Fruit fly (Drosophila melanogaster): ENCODE data around the gene CG17129.

Gene CG17129

dm6 chr3L:638031-638414 is 42.1 kb downstream of the CG17129 start:
- TF ChIP-seq EcR (GFP tag; optimal IDR thresholded peaks at IDR 0.05) (no peak), CG8159 (tag; optimal IDR thresholded peaks at IDR 0.05) (no peak), Pif1B (GFP tag; optimal IDR thresholded peaks at IDR 0.05) (no peak)

DNA sequence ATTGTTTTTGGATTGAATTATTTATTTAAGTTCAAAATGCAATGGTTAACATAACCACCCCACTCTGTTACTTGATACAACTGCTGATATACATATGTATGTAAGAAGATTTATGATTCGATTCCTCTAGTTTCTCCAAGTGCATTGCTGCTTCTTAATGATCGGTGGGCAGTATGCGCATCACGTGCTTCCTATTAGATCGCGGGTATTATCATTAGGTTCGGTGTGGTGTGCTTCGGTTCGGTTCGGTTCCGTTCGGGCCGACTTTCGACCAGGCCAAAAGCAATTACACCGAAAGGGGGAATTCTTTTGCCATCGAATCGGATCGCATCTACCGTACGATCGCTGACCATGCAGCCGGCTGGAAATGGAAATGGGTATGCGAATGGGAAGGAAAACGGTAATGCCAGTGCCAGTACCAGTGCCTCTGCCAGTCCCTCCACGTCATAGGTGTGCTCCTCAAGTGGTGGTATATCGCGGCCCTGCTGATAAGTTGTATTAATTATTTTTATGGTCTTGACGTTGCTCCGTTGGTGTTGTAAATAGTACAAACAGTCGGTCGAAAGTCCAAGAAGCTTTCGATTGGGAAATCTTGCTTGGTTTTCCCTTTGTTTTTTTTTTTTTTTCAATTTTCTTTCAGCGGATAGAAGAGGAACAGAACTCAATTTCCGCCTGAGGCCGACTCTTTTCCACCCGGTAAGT is 42.6 kb downstream of the CG17129 start:
- no peak; the same call in 2 of the 3 replicates for TF ChIP-seq CG4496 (GFP tag; IDR thresholded peaks at IDR 0.05)
- TF ChIP-seq Snoo (tag; optimal IDR thresholded peaks at IDR 0.05), result no peak
- no peak for TF ChIP-seq CG8159 (tag; optimal IDR thresholded peaks at IDR 0.05)
- no peak for TF ChIP-seq CG15710 (tag; optimal IDR thresholded peaks at IDR 0.05)
- no peak for TF ChIP-seq CG12605 (GFP tag; IDR thresholded peaks at IDR 0.05)
- no peak for TF ChIP-seq D1 (tag; optimal IDR thresholded peaks at IDR 0.05)
- peak; percentile 66 for TF ChIP-seq CG14655 (GFP tag; optimal IDR thresholded peaks at IDR 0.05)
- TF ChIP-seq CG8301 (tag; optimal IDR thresholded peaks at IDR 0.05), result peak; percentile 57
- no peak for TF ChIP-seq CG34367 (tag; optimal IDR thresholded peaks at IDR 0.05)
- TF ChIP-seq EcR (GFP tag; optimal IDR thresholded peaks at IDR 0.05), result no peak
- no peak for TF ChIP-seq rn (GFP tag; IDR thresholded peaks at IDR 0.05)
- TF ChIP-seq CG13204 (GFP tag; optimal IDR thresholded peaks at IDR 0.05), result no peak
- no peak for TF ChIP-seq CG32121 (GFP tag; IDR thresholded peaks at IDR 0.05)
- TF ChIP-seq CG17806 (tag; optimal IDR thresholded peaks at IDR 0.05), result no peak
- TF ChIP-seq CG10348 (GFP tag; IDR thresholded peaks at IDR 0.05), result no peak
- TF ChIP-seq fd96Ca (GFP tag; IDR thresholded peaks at IDR 0.05), result peak; percentile 14; the same call in 1 of the 3 replicates
- TF ChIP-seq gl (tag; optimal IDR thresholded peaks at IDR 0.05), result no peak
- TF ChIP-seq Pif1A (GFP tag; optimal IDR thresholded peaks at IDR 0.05), result no peak
- no peak for TF ChIP-seq CG9948 (tag; optimal IDR thresholded peaks at IDR 0.05)
- TF ChIP-seq Pif1B (GFP tag; optimal IDR thresholded peaks at IDR 0.05), result no peak
- peak; percentile 49; the same call in 1 of the 2 replicates for TF ChIP-seq Ets98B (GFP tag; IDR thresholded peaks at IDR 0.05)

DNA sequence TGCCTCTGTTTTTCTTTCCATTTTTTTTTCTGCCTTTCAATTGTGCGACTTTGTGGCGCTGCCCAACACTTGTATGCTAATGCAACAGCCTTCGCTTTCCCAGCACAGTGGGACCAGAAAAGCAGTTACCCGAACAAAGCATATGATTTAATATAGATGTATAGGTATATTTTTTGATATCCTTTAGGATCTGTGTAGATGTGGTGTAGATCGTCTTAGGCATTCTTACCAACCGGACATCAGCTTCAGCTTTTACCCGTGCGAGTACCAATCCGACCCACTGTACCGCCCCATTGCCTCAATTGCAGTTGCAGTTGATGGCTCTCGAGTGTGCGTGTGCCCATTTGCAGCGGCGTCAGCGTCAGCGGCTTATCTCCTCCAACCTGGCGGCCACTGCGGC is 43.7 kb downstream of the CG17129 start:
- TF ChIP-seq Pif1A (GFP tag; optimal IDR thresholded peaks at IDR 0.05), result peak; percentile 93
- peak; percentile 60 for TF ChIP-seq CG15710 (tag; optimal IDR thresholded peaks at IDR 0.05)
- TF ChIP-seq gl (tag; optimal IDR thresholded peaks at IDR 0.05), result peak; percentile 50
- peak; percentile 80 for TF ChIP-seq CG17806 (tag; optimal IDR thresholded peaks at IDR 0.05)
- TF ChIP-seq CG8301 (tag; optimal IDR thresholded peaks at IDR 0.05), result peak; percentile 96
- peak; percentile 98 for TF ChIP-seq Ets98B (GFP tag; IDR thresholded peaks at IDR 0.05)
- TF ChIP-seq fd96Ca (GFP tag; IDR thresholded peaks at IDR 0.05), result peak; percentile 99
- no peak for TF ChIP-seq EcR (GFP tag; optimal IDR thresholded peaks at IDR 0.05)
- TF ChIP-seq CG32121 (GFP tag; IDR thresholded peaks at IDR 0.05), result peak; percentile 98
- peak; percentile 96 for TF ChIP-seq CG14655 (GFP tag; optimal IDR thresholded peaks at IDR 0.05)
- TF ChIP-seq CG4496 (GFP tag; IDR thresholded peaks at IDR 0.05), result peak; percentile 98
- TF ChIP-seq Pif1B (GFP tag; optimal IDR thresholded peaks at IDR 0.05), result peak; percentile 82
- TF ChIP-seq rn (GFP tag; IDR thresholded peaks at IDR 0.05), result peak; percentile 93
- TF ChIP-seq Snoo (tag; optimal IDR thresholded peaks at IDR 0.05), result peak; percentile 48
- peak; percentile 37 for TF ChIP-seq CG13204 (GFP tag; optimal IDR thresholded peaks at IDR 0.05)
- TF ChIP-seq CG34367 (tag; optimal IDR thresholded peaks at IDR 0.05), result peak; percentile 68
- TF ChIP-seq CG12605 (GFP tag; IDR thresholded peaks at IDR 0.05), result peak; percentile 93
- peak; percentile 86 for TF ChIP-seq CG9948 (tag; optimal IDR thresholded peaks at IDR 0.05)
- TF ChIP-seq CG8159 (tag; optimal IDR thresholded peaks at IDR 0.05), result peak; percentile 69
- TF ChIP-seq CG10348 (GFP tag; IDR thresholded peaks at IDR 0.05), result peak; percentile 90
- peak; percentile 7 for TF ChIP-seq D1 (tag; optimal IDR thresholded peaks at IDR 0.05)

DNA sequence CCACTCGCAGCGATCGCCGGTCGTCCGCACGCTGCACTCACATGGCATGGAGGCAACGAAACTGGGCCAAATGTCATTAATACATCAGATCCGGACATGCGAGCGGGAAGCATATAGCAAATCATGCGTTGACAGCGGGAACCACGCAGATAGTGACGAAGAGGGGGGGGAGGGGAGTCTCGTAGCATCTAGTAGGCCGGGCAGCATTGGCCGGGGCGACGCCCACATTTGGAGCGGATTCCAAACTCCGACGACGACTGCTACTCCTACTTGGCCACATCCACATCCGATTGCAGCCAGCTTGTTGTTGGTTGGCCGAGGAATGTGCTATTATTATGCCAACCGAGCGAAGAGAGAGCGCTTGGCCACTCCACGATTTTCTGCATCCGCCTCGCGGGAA is 44.6 kb downstream of the CG17129 start:
- TF ChIP-seq D1 (tag; optimal IDR thresholded peaks at IDR 0.05) (no peak), Ets98B (GFP tag; IDR thresholded peaks at IDR 0.05) (peak; percentile 13; the same call in 1 of the 2 replicates)

- TF ChIP-seq EcR (GFP tag; optimal IDR thresholded peaks at IDR 0.05) (peak; percentile 83), Pif1A (GFP tag; optimal IDR thresholded peaks at IDR 0.05) (no peak)
Measured at dm6 chr3L:635016-635363, 45.1 kb downstream of the CG17129 start.

DNA sequence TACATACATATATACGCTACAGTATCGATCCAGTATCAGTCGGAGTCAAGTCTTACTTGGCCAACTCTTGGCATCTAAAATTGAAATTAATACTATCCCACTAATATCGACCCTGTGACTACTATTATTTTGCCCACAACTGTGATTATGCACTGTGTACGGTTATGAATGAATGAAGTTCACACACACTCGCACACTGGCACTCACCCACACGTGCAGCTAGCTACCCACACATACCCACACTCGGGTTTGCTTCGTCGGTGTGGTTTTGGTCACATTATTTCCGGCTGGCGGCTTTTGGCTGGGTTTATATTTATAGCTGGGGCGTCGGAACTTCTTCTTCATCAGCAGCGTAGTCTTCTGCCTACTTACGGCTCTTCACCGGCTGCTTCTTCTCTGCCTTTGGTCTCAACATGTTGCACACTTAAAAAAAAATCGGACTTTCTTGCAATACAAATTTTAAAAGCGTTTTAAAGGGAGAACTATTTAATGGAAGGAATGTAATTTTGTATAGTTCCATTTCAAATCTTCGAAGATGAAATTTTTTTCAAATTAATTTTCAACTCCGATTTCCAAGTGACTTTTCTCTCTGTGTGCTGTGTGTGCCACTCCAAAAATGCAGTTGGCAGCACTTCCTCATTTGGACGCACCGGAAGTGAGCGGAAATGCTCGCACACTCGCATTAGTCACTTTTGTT is 45.7 kb downstream of the CG17129 start:
- TF ChIP-seq gl (tag; optimal IDR thresholded peaks at IDR 0.05), result peak; percentile 44
- TF ChIP-seq CG12605 (GFP tag; IDR thresholded peaks at IDR 0.05), result peak; percentile 72
- peak; percentile 91 for TF ChIP-seq CG8301 (tag; optimal IDR thresholded peaks at IDR 0.05)
- peak; percentile 91 for TF ChIP-seq CG14655 (GFP tag; optimal IDR thresholded peaks at IDR 0.05)
- TF ChIP-seq CG34367 (tag; optimal IDR thresholded peaks at IDR 0.05), result peak; percentile 76
- TF ChIP-seq rn (GFP tag; IDR thresholded peaks at IDR 0.05), result peak; percentile 83
- TF ChIP-seq CG13204 (GFP tag; optimal IDR thresholded peaks at IDR 0.05), result peak; percentile 7
- TF ChIP-seq CG9948 (tag; optimal IDR thresholded peaks at IDR 0.05), result peak; percentile 80
- TF ChIP-seq Ets98B (GFP tag; IDR thresholded peaks at IDR 0.05), result peak; percentile 91
- peak; percentile 40; the same call in 1 of the 2 replicates for TF ChIP-seq CG10348 (GFP tag; IDR thresholded peaks at IDR 0.05)
- TF ChIP-seq fd96Ca (GFP tag; IDR thresholded peaks at IDR 0.05), result peak; percentile 87
- TF ChIP-seq Snoo (tag; optimal IDR thresholded peaks at IDR 0.05), result peak; percentile 72
- peak; percentile 85 for TF ChIP-seq CG8159 (tag; optimal IDR thresholded peaks at IDR 0.05)
- peak; percentile 75 for TF ChIP-seq Pif1B (GFP tag; optimal IDR thresholded peaks at IDR 0.05)
- TF ChIP-seq D1 (tag; optimal IDR thresholded peaks at IDR 0.05), result no peak
- TF ChIP-seq EcR (GFP tag; optimal IDR thresholded peaks at IDR 0.05), result no peak
- peak; percentile 92 for TF ChIP-seq CG4496 (GFP tag; IDR thresholded peaks at IDR 0.05)
- TF ChIP-seq CG17806 (tag; optimal IDR thresholded peaks at IDR 0.05), result peak; percentile 82
- TF ChIP-seq CG15710 (tag; optimal IDR thresholded peaks at IDR 0.05), result peak; percentile 75
- TF ChIP-seq Pif1A (GFP tag; optimal IDR thresholded peaks at IDR 0.05), result peak; percentile 82
- TF ChIP-seq CG32121 (GFP tag; IDR thresholded peaks at IDR 0.05), result peak; percentile 92
